Fruit fly (Drosophila melanogaster) whole organism, embryonic: ENCODE data around the gene Plap.

ENCODE experiments used
- Abd-B ChIP-seq: fragments of 200-800 bp; sonication (Bioruptor generic); optimal IDR thresholded peaks from 2 replicates; lab custom pipeline; 2018; ENCODE audit warnings: missing biosample characterization, mild to moderate bottlenecking, missing genetic modification characterization, moderate library complexity
- Bdp1 ChIP-seq: fragments of 200-800 bp; sonication (Bioruptor generic); optimal IDR thresholded peaks from 3 replicates; lab custom pipeline; 2016; ENCODE audit warnings: missing biosample characterization, missing genetic modification characterization
- CG10366 ChIP-seq: fragments of 200-800 bp; sonication (Bioruptor generic); IDR thresholded peaks from 2 replicates; pipeline ENCODE4 v1.3.6; 2022; ENCODE audit warnings: missing biosample characterization, missing genetic modification characterization
- CG11398 ChIP-seq: fragments of 200-800 bp; sonication (Bioruptor generic); optimal IDR thresholded peaks from 2 replicates; lab custom pipeline; 2016; ENCODE audit warnings: missing biosample characterization, missing genetic modification characterization
- CG14014 ChIP-seq: fragments of 200-800 bp; sonication (Bioruptor generic); IDR thresholded peaks from 2 replicates; pipeline ENCODE4 v1.3.6; 2022; ENCODE audit warnings: missing biosample characterization, missing genetic modification characterization
- CG14965 ChIP-seq: fragments of 200-800 bp; sonication (Bioruptor generic); optimal IDR thresholded peaks from 2 replicates; lab custom pipeline; 2016; ENCODE audit warnings: missing biosample characterization, missing genetic modification characterization, borderline replicate concordance
- CG1792 ChIP-seq: fragments of 200-800 bp; sonication (Bioruptor generic); optimal IDR thresholded peaks from 2 replicates; lab custom pipeline; 2016; ENCODE audit warnings: missing biosample characterization, missing genetic modification characterization
- CG18764 ChIP-seq: fragments of 200-800 bp; sonication (Bioruptor generic); optimal IDR thresholded peaks from 3 replicates; lab custom pipeline; 2016; ENCODE audit warnings: missing biosample characterization, missing genetic modification characterization
- CG2712 ChIP-seq: fragments of 200-800 bp; optimal IDR thresholded peaks from 3 replicates; lab custom pipeline; 2019; ENCODE audit warnings: missing biosample characterization, mild to moderate bottlenecking, missing genetic modification characterization, moderate library complexity
- CG32532 ChIP-seq: fragments of 200-800 bp; sonication (Bioruptor generic); IDR thresholded peaks from 2 replicates; pipeline ENCODE4 v1.3.6; 2022; ENCODE audit warnings: missing biosample characterization, missing genetic modification characterization
- CG33557 ChIP-seq: fragments of 200-800 bp; sonication (Bioruptor generic); optimal IDR thresholded peaks from 2 replicates; lab custom pipeline; 2019; ENCODE audit warnings: missing biosample characterization, mild to moderate bottlenecking, missing genetic modification characterization, moderate library complexity
- CG3407 ChIP-seq: fragments of 200-800 bp; sonication (Bioruptor generic); optimal IDR thresholded peaks from 2 replicates; lab custom pipeline; 2018; ENCODE audit warnings: missing biosample characterization, mild to moderate bottlenecking, missing genetic modification characterization
- CG34376 ChIP-seq: fragments of 200-800 bp; sonication (Bioruptor generic); optimal IDR thresholded peaks from 2 replicates; lab custom pipeline; 2018; ENCODE audit warnings: missing biosample characterization, mild to moderate bottlenecking, missing genetic modification characterization
- CG3847 ChIP-seq: fragments of 200-800 bp; sonication (Bioruptor generic); IDR thresholded peaks from 2 replicates; pipeline ENCODE4 v1.3.6; 2022; ENCODE audit warnings: missing biosample characterization, missing genetic modification characterization
- CG4707 ChIP-seq: fragments of 200-800 bp; sonication (Bioruptor generic); optimal IDR thresholded peaks from 2 replicates; lab custom pipeline; 2018; ENCODE audit warnings: missing biosample characterization, mild to moderate bottlenecking, missing genetic modification characterization, moderate library complexity
- D19B ChIP-seq: fragments of 200-800 bp; sonication (Bioruptor generic); optimal IDR thresholded peaks from 2 replicates; lab custom pipeline; 2017; ENCODE audit warnings: missing biosample characterization, mild to moderate bottlenecking, missing genetic modification characterization
- H15 ChIP-seq: fragments of 200-800 bp; sonication (Bioruptor generic); IDR thresholded peaks from 3 replicates; pipeline ENCODE4 v1.3.6; 2022; ENCODE audit warnings: missing biosample characterization, missing genetic modification characterization
- Hand ChIP-seq: fragments of 200-800 bp; sonication (Bioruptor generic); optimal IDR thresholded peaks from 2 replicates; lab custom pipeline; 2017; ENCODE audit warnings: mild to moderate bottlenecking, missing biosample characterization, missing genetic modification reagents, missing genetic modification characterization
- Hr39 ChIP-seq: fragments of >200 bp; optimal IDR thresholded peaks from 2 replicates; lab custom pipeline; 2017
- Hr78 ChIP-seq, 2 experiments: fragments of 200-800 bp in 1 of 2; fragments of >200 bp in 1 of 2; sonication (Bioruptor generic) in 1 of 2; optimal IDR thresholded peaks; 2 replicates each; lab custom pipeline; 2017 to 2019; ENCODE audit warnings: missing biosample characterization in 2 of 2, missing genetic modification characterization in 2 of 2, mild to moderate bottlenecking in 1 of 2, moderate library complexity in 1 of 2
- Meics ChIP-seq: fragments of 200-800 bp; sonication (Bioruptor generic); optimal IDR thresholded peaks from 2 replicates; lab custom pipeline; 2017; ENCODE audit warnings: missing biosample characterization, mild to moderate bottlenecking, missing genetic modification characterization
- NfI ChIP-seq: fragments of 200-800 bp; sonication (Bioruptor generic); optimal IDR thresholded peaks from 3 replicates; lab custom pipeline; 2018; ENCODE audit warnings: missing biosample characterization, mild to moderate bottlenecking, missing genetic modification characterization, moderate library complexity
- Optix ChIP-seq: fragments of 200-800 bp; sonication (Bioruptor generic); IDR thresholded peaks from 3 replicates; pipeline ENCODE4 v1.3.6; 2022; ENCODE audit warnings: missing biosample characterization, missing genetic modification characterization
- Pdp1 ChIP-seq, 2 experiments: fragments of 200-800 bp; sonication (Bioruptor generic); optimal IDR thresholded peaks; 3 replicates each; lab custom pipeline; 2016; ENCODE audit warnings: missing biosample characterization in 2 of 2, missing genetic modification characterization in 2 of 2, mild to moderate bottlenecking in 1 of 2, moderate library complexity in 1 of 2
- Ssrp ChIP-seq: fragments of 200-800 bp; sonication (Bioruptor generic); optimal IDR thresholded peaks from 2 replicates; lab custom pipeline; 2018; ENCODE audit warnings: missing biosample characterization, mild to moderate bottlenecking, missing genetic modification characterization, moderate library complexity
- Tbp ChIP-seq: fragments of >200 bp; optimal IDR thresholded peaks from 2 replicates; lab custom pipeline; 2018; ENCODE audit warnings: missing biosample characterization, missing genetic modification characterization
- Vsx1 ChIP-seq: fragments of 200-800 bp; sonication (Bioruptor generic); optimal IDR thresholded peaks from 2 replicates; lab custom pipeline; 2017; ENCODE audit warnings: missing biosample characterization, mild to moderate bottlenecking, missing genetic modification characterization, missing genetic modification reagents
- ap ChIP-seq: fragments of 200-800 bp; sonication (Bioruptor generic); IDR thresholded peaks from 2 replicates; pipeline ENCODE4 v1.3.6; 2022; ENCODE audit warnings: missing biosample characterization, missing genetic modification characterization
- br ChIP-seq: fragments of >200 bp; optimal IDR thresholded peaks from 2 replicates; lab custom pipeline; 2017
- cato ChIP-seq: fragments of 200-800 bp; sonication (Bioruptor generic); optimal IDR thresholded peaks from 2 replicates; lab custom pipeline; 2016; ENCODE audit warnings: missing biosample characterization, missing genetic modification characterization, borderline replicate concordance
- chinmo ChIP-seq: fragments of 200-800 bp; sonication (Bioruptor generic); IDR thresholded peaks from 4 replicates; pipeline ENCODE4 v1.3.6; 2022; ENCODE audit warnings: missing biosample characterization, missing genetic modification characterization; ENCODE audit not compliant: partially characterized antibody
- dm ChIP-seq: fragments of 200-800 bp; sonication (Bioruptor generic); optimal IDR thresholded peaks from 3 replicates; lab custom pipeline; 2016; ENCODE audit warnings: missing biosample characterization, missing genetic modification characterization
- ems ChIP-seq: fragments of 200-800 bp; sonication (Bioruptor generic); optimal IDR thresholded peaks from 3 replicates; lab custom pipeline; 2016; ENCODE audit warnings: missing biosample characterization, missing genetic modification characterization
- fd64A ChIP-seq: fragments of 200-800 bp; sonication (Bioruptor generic); optimal IDR thresholded peaks from 3 replicates; lab custom pipeline; 2018; ENCODE audit warnings: missing biosample characterization, mild to moderate bottlenecking, missing genetic modification characterization
- ftz-f1 ChIP-seq: fragments of 200-800 bp; sonication (Bioruptor generic); optimal IDR thresholded peaks from 2 replicates; lab custom pipeline; 2016; ENCODE audit warnings: missing biosample characterization, missing genetic modification characterization
- grn ChIP-seq: fragments of 200-800 bp; sonication (Bioruptor generic); optimal IDR thresholded peaks from 3 replicates; lab custom pipeline; 2017; ENCODE audit warnings: missing biosample characterization, missing genetic modification characterization
- ham ChIP-seq: fragments of 200-800 bp; sonication (Bioruptor generic); IDR thresholded peaks from 2 replicates; pipeline ENCODE4 v1.3.6; 2022; ENCODE audit warnings: missing biosample characterization, missing genetic modification characterization
- hth ChIP-seq: fragments of >200 bp; optimal IDR thresholded peaks from 2 replicates; lab custom pipeline; 2017; ENCODE audit warnings: inconsistent platforms
- insv ChIP-seq, 2 experiments: fragments of 200-800 bp; sonication (Bioruptor generic); optimal IDR thresholded peaks; 3 replicates each; lab custom pipeline; 2016 to 2018; ENCODE audit warnings: missing biosample characterization in 2 of 2, missing genetic modification characterization in 2 of 2
- inv ChIP-seq: fragments of 200-800 bp; sonication (Bioruptor generic); IDR thresholded peaks from 2 replicates; pipeline ENCODE4 v1.3.6; 2022; ENCODE audit warnings: missing biosample characterization, missing genetic modification characterization; ENCODE audit not compliant: partially characterized antibody
- knrl ChIP-seq: fragments of 200-800 bp; sonication (Bioruptor generic); IDR thresholded peaks from 3 replicates; pipeline ENCODE4 v1.3.6; 2022; ENCODE audit warnings: missing biosample characterization, missing genetic modification characterization; ENCODE audit not compliant: partially characterized antibody
- mirr ChIP-seq: fragments of 200-800 bp; sonication (Bioruptor generic); optimal IDR thresholded peaks from 3 replicates; lab custom pipeline; 2018; ENCODE audit warnings: missing biosample characterization, mild to moderate bottlenecking, missing genetic modification characterization
- nom ChIP-seq: fragments of 200-800 bp; sonication (Bioruptor generic); optimal IDR thresholded peaks from 2 replicates; lab custom pipeline; 2017; ENCODE audit warnings: missing biosample characterization, missing genetic modification characterization, mild to moderate bottlenecking, moderate library complexity, missing genetic modification reagents
- org-1 ChIP-seq: fragments of 200-800 bp; sonication (Bioruptor generic); optimal IDR thresholded peaks from 2 replicates; lab custom pipeline; 2017; ENCODE audit warnings: missing biosample characterization, missing genetic modification characterization
- pnt ChIP-seq: fragments of 200-800 bp; sonication (Bioruptor generic); optimal IDR thresholded peaks from 3 replicates; lab custom pipeline; 2016; ENCODE audit warnings: missing biosample characterization, missing genetic modification characterization
- ranshi ChIP-seq: fragments of 200-800 bp; sonication (Bioruptor generic); IDR thresholded peaks from 2 replicates; pipeline ENCODE4 v1.3.6; 2022; ENCODE audit warnings: missing biosample characterization, missing genetic modification characterization
- repo ChIP-seq: fragments of 200-800 bp; sonication (Bioruptor generic); optimal IDR thresholded peaks from 2 replicates; lab custom pipeline; 2016; ENCODE audit warnings: missing biosample characterization, missing genetic modification characterization
- tgo ChIP-seq: fragments of 200-800 bp; sonication (Bioruptor generic); IDR thresholded peaks from 3 replicates; pipeline ENCODE4 v1.3.6; 2022; ENCODE audit warnings: missing biosample characterization, missing genetic modification characterization
- unc-4 ChIP-seq: fragments of 200-800 bp; sonication (Bioruptor generic); IDR thresholded peaks from 2 replicates; pipeline ENCODE4 v1.3.6; 2022; ENCODE audit warnings: missing biosample characterization, missing genetic modification characterization; ENCODE audit not compliant: partially characterized antibody
- z ChIP-seq: fragments of 200-800 bp; sonication (Bioruptor generic); IDR thresholded peaks from 3 replicates; pipeline ENCODE4 v1.3.6; 2022; ENCODE audit warnings: missing biosample characterization, missing genetic modification characterization

Plap gene

dm6 chr2L:1169867-1170415, at the start of gene Plap, which contains the start of gene CG31922 (continued):
- peak; percentile 78 for TF ChIP-seq CG2712 (tag; lab: Kevin White, UChicago)
- TF ChIP-seq hth (lab: Kevin White, UChicago): no peak
- TF ChIP-seq CG4707 (GFP tag; lab: Kevin White, UChicago): no peak
- TF ChIP-seq Vsx1 (GFP tag; lab: Kevin White, UChicago): no peak
- TF ChIP-seq CG11398 (GFP tag; lab: Kevin White, UChicago): no peak
- TF ChIP-seq CG10366 (GFP tag; lab: Robert Waterston, UW): peak; percentile 38
- TF ChIP-seq CG14965: no peak
- no peak for TF ChIP-seq ham (GFP tag; lab: Robert Waterston, UW)
- peak; percentile 77 for TF ChIP-seq CG34376 (GFP tag; lab: Kevin White, UChicago)
- TF ChIP-seq fd64A: no peak
- TF ChIP-seq ems: peak; percentile 71
- peak; percentile 64 for TF ChIP-seq Bdp1 (GFP tag; lab: Kevin White, UChicago)
- TF ChIP-seq ap (GFP tag; lab: Robert Waterston, UW): 0 out of 2 replicates have a peak, but pooled peaks have one; percentile 4
- peak; percentile 78 for TF ChIP-seq CG3847
- TF ChIP-seq Hr39: no peak
- peak; percentile 66 for TF ChIP-seq CG18764
- peak; percentile 33 for TF ChIP-seq pnt (GFP tag; lab: Kevin White, UChicago)
- peak; percentile 91 for TF ChIP-seq inv
- TF ChIP-seq Abd-B (GFP tag; lab: Kevin White, UChicago): peak; percentile 59
- no peak for TF ChIP-seq nom (GFP tag; lab: Kevin White, UChicago)
- TF ChIP-seq CG3407 (GFP tag; lab: Kevin White, UChicago): no peak
- TF ChIP-seq repo (GFP tag; lab: Kevin White, UChicago): peak; percentile 7
- no peak for TF ChIP-seq Optix (GFP tag; lab: Robert Waterston, UW)
- no peak for TF ChIP-seq ranshi (GFP tag; lab: Robert Waterston, UW)
- peak; percentile 52 for TF ChIP-seq cato (GFP tag; lab: Kevin White, UChicago)
- TF ChIP-seq unc-4 (GFP tag; lab: Robert Waterston, UW): peak; percentile 95
- TF ChIP-seq H15 (GFP tag; lab: Robert Waterston, UW): no peak
- peak; percentile 38 for TF ChIP-seq dm
- TF ChIP-seq Tbp: no peak
- TF ChIP-seq Hand (GFP tag; lab: Kevin White, UChicago): no peak
- TF ChIP-seq Ssrp (tag; lab: Kevin White, UChicago): peak; percentile 59
- no peak for TF ChIP-seq z (GFP tag; lab: Robert Waterston, UW)

dm6 chr2L:1218993-1219392, 48.8 kb upstream of the Plap start, which contains the start of gene CG42329:
Gene CG42329 (plus strand): TSS chr2L:1219293.
- TF ChIP-seq CG1792 (GFP tag; lab: Kevin White, UChicago) (no peak), D19B (GFP tag; lab: Kevin White, UChicago) (peak; percentile 16)

dm6 chr2L:1218475-1218874, 48.3 kb upstream of the Plap start:
- no peak for TF ChIP-seq CG32532 (GFP tag; lab: Robert Waterston, UW)
- TF ChIP-seq org-1 (GFP tag; lab: Kevin White, UChicago): no peak
- 0 out of 2 replicates have a peak, but pooled peaks have one; percentile 3 for TF ChIP-seq CG14014 (GFP tag; lab: Robert Waterston, UW)
- TF ChIP-seq knrl: 0 out of 3 replicates have a peak, but pooled peaks have one; percentile 14
- TF ChIP-seq NfI: no peak
- TF ChIP-seq tgo (GFP tag; lab: Robert Waterston, UW): 0 out of 3 replicates have a peak, but pooled peaks have one; percentile 12
- TF ChIP-seq br (lab: Kevin White, UChicago): no peak
- TF ChIP-seq grn: peak; percentile 13
- TF ChIP-seq Hr78 (GFP tag; optimal IDR thresholded peaks at IDR 0.05; lab: Kevin White, UChicago): peak in 1 of 2 experiments; percentile 40
- TF ChIP-seq Meics (GFP tag; lab: Kevin White, UChicago): peak; percentile 81
- TF ChIP-seq ham (GFP tag; lab: Robert Waterston, UW): no peak
- 0 out of 4 replicates have a peak, but pooled peaks have one; percentile 44 for TF ChIP-seq chinmo (GFP tag; lab: Robert Waterston, UW)
- no peak for TF ChIP-seq mirr (GFP tag; lab: Kevin White, UChicago)
- TF ChIP-seq Pdp1 (GFP tag; optimal IDR thresholded peaks at IDR 0.05; lab: Kevin White, UChicago): peak in 1 of 2 experiments; percentile 70
- no peak for TF ChIP-seq CG33557 (GFP tag; lab: Kevin White, UChicago)
- no peak for TF ChIP-seq insv (GFP tag; optimal IDR thresholded peaks at IDR 0.05; lab: Kevin White, UChicago)
- peak; percentile 82 for TF ChIP-seq ftz-f1 (GFP tag; lab: Kevin White, UChicago)
